Fruit fly (Drosophila melanogaster) whole organism, prepupa: ENCODE data around the gene CG42489.
A peak's percentile ranks its signal among the peaks of the same experiment; 100 is the strongest.

Experiments used
- CG10669 ChIP-seq: fragments of 200-800 bp; sonication (Bioruptor generic); optimal IDR thresholded peaks from 3 replicates; lab custom pipeline; 2018; ENCODE audit warnings: missing biosample characterization, mild to moderate bottlenecking, missing genetic modification characterization, moderate library complexity
- CG11294 ChIP-seq: fragments of 200-800 bp; sonication (Bioruptor generic); IDR thresholded peaks from 2 replicates; pipeline ENCODE4 v1.3.6; 2022; ENCODE audit warnings: missing biosample characterization, missing genetic modification characterization
- CG11902 ChIP-seq: fragments of 200-800 bp; sonication (Bioruptor generic); optimal IDR thresholded peaks from 3 replicates; lab custom pipeline; 2016; ENCODE audit warnings: missing biosample characterization, missing genetic modification characterization
- CG1621 ChIP-seq: fragments of 200-800 bp; sonication (Bioruptor generic); optimal IDR thresholded peaks from 3 replicates; lab custom pipeline; 2018; ENCODE audit warnings: missing biosample characterization, mild to moderate bottlenecking, missing genetic modification characterization
- CG16779 ChIP-seq: fragments of 200-800 bp; sonication (Bioruptor generic); optimal IDR thresholded peaks from 3 replicates; lab custom pipeline; 2017; ENCODE audit warnings: missing biosample characterization, mild to moderate bottlenecking, missing genetic modification characterization
- CG3032 ChIP-seq: fragments of 200-800 bp; optimal IDR thresholded peaks from 2 replicates; lab custom pipeline; 2019; ENCODE audit warnings: missing biosample characterization, mild to moderate bottlenecking, missing genetic modification characterization, moderate library complexity
- CG31627 ChIP-seq: fragments of 200-800 bp; sonication (Bioruptor generic); optimal IDR thresholded peaks from 3 replicates; lab custom pipeline; 2016; ENCODE audit warnings: missing biosample characterization, missing genetic modification characterization
- CG3919 ChIP-seq: fragments of 200-800 bp; sonication (Bioruptor generic); optimal IDR thresholded peaks from 3 replicates; lab custom pipeline; 2016; ENCODE audit warnings: missing biosample characterization, missing genetic modification characterization
- CG6792 ChIP-seq: fragments of 200-800 bp; sonication (Bioruptor generic); optimal IDR thresholded peaks from 3 replicates; lab custom pipeline; 2016; ENCODE audit warnings: missing biosample characterization, missing genetic modification characterization
- CG6808 ChIP-seq: fragments of 200-800 bp; sonication (Bioruptor generic); optimal IDR thresholded peaks from 3 replicates; lab custom pipeline; 2017; ENCODE audit warnings: missing biosample characterization, missing genetic modification characterization, mild to moderate bottlenecking, moderate library complexity, missing genetic modification reagents
- CG6854 ChIP-seq: fragments of 200-800 bp; sonication (Bioruptor generic); optimal IDR thresholded peaks from 2 replicates; lab custom pipeline; 2017; ENCODE audit warnings: missing biosample characterization, mild to moderate bottlenecking, missing genetic modification characterization
- CG8119 ChIP-seq: fragments of 200-800 bp; sonication (Bioruptor generic); IDR thresholded peaks from 3 replicates; pipeline ENCODE4 v1.3.6; 2022; ENCODE audit warnings: missing biosample characterization, missing genetic modification characterization
- CG9139 ChIP-seq: fragments of 200-800 bp; sonication (Bioruptor generic); optimal IDR thresholded peaks from 3 replicates; lab custom pipeline; 2017; ENCODE audit warnings: missing biosample characterization, mild to moderate bottlenecking, missing genetic modification characterization
- Eip75B ChIP-seq: fragments of 200-800 bp; sonication (Bioruptor generic); optimal IDR thresholded peaks from 3 replicates; lab custom pipeline; 2016; ENCODE audit warnings: missing biosample characterization, missing genetic modification characterization
- Eip93F ChIP-seq: fragments of 200-800 bp; sonication (Bioruptor generic); optimal IDR thresholded peaks from 2 replicates; lab custom pipeline; 2016; ENCODE audit warnings: missing biosample characterization, mild to moderate bottlenecking, missing genetic modification characterization
- Ets21C ChIP-seq: fragments of 200-800 bp; sonication (Bioruptor generic); optimal IDR thresholded peaks from 3 replicates; lab custom pipeline; 2016; ENCODE audit warnings: missing biosample characterization, missing genetic modification characterization
- Ets96B ChIP-seq: fragments of 200-800 bp; optimal IDR thresholded peaks from 2 replicates; lab custom pipeline; 2019; ENCODE audit warnings: missing biosample characterization, mild to moderate bottlenecking, missing genetic modification characterization, moderate library complexity
- Gug ChIP-seq: fragments of 200-800 bp; sonication (Bioruptor generic); IDR thresholded peaks from 2 replicates; pipeline ENCODE4 v1.3.6; 2022; ENCODE audit warnings: missing biosample characterization, missing genetic modification characterization
- Hr38 ChIP-seq: sonication (Bioruptor generic); optimal IDR thresholded peaks from 2 replicates; lab custom pipeline; 2016; ENCODE audit warnings: missing biosample characterization, missing genetic modification characterization
- Hr4 ChIP-seq: fragments of 200-800 bp; sonication (Bioruptor generic); optimal IDR thresholded peaks from 3 replicates; lab custom pipeline; 2016; ENCODE audit warnings: missing biosample characterization, missing genetic modification characterization
- Lpt ChIP-seq: fragments of 200-800 bp; sonication (Bioruptor generic); optimal IDR thresholded peaks from 3 replicates; lab custom pipeline; 2016; ENCODE audit warnings: missing biosample characterization, missing genetic modification characterization
- Met ChIP-seq: fragments of 200-800 bp; sonication (Bioruptor generic); optimal IDR thresholded peaks from 3 replicates; lab custom pipeline; 2016; ENCODE audit warnings: missing biosample characterization, missing genetic modification characterization
- OdsH ChIP-seq: fragments of 200-800 bp; sonication (Bioruptor generic); optimal IDR thresholded peaks from 3 replicates; lab custom pipeline; 2016; ENCODE audit warnings: missing biosample characterization, missing genetic modification characterization
- Smox ChIP-seq: fragments of 200-800 bp; sonication (Bioruptor generic); optimal IDR thresholded peaks from 3 replicates; lab custom pipeline; 2016; ENCODE audit warnings: missing biosample characterization, missing genetic modification characterization
- Sox102F ChIP-seq: fragments of 200-800 bp; sonication (Bioruptor generic); optimal IDR thresholded peaks from 2 replicates; lab custom pipeline; 2016; ENCODE audit warnings: missing biosample characterization, mild to moderate bottlenecking, missing genetic modification characterization
- Sox14 ChIP-seq: fragments of 200-800 bp; sonication (Bioruptor generic); optimal IDR thresholded peaks from 3 replicates; lab custom pipeline; 2016; ENCODE audit warnings: missing biosample characterization, missing genetic modification characterization
- Sox15 ChIP-seq: fragments of 200-800 bp; sonication (Bioruptor generic); optimal IDR thresholded peaks from 3 replicates; lab custom pipeline; 2016; ENCODE audit warnings: missing biosample characterization, missing genetic modification characterization
- achi ChIP-seq: fragments of 200-800 bp; sonication (Bioruptor generic); optimal IDR thresholded peaks from 3 replicates; lab custom pipeline; 2016; ENCODE audit warnings: missing biosample characterization, missing genetic modification characterization
- acj6 ChIP-seq: fragments of 200-800 bp; sonication (Bioruptor generic); optimal IDR thresholded peaks from 3 replicates; lab custom pipeline; 2016; ENCODE audit warnings: missing biosample characterization, missing genetic modification characterization
- cyc ChIP-seq: fragments of 200-800 bp; sonication (Bioruptor generic); optimal IDR thresholded peaks from 3 replicates; lab custom pipeline; 2016; ENCODE audit warnings: missing biosample characterization, missing genetic modification characterization
- dsx ChIP-seq: fragments of 200-800 bp; optimal IDR thresholded peaks from 3 replicates; lab custom pipeline; 2019; ENCODE audit warnings: missing biosample characterization, mild to moderate bottlenecking, missing genetic modification characterization, moderate library complexity; ENCODE audit not compliant: poor library complexity, severe bottlenecking
- eg ChIP-seq: fragments of 200-800 bp; sonication (Bioruptor generic); IDR thresholded peaks from 3 replicates; pipeline ENCODE4 v1.3.6; 2022; ENCODE audit warnings: missing biosample characterization, missing genetic modification characterization
- esn ChIP-seq: fragments of 200-800 bp; sonication (Bioruptor generic); optimal IDR thresholded peaks from 2 replicates; lab custom pipeline; 2016; ENCODE audit warnings: missing biosample characterization, mild to moderate bottlenecking, missing genetic modification characterization, moderate library complexity
- fd59A ChIP-seq: fragments of 200-800 bp; sonication (Bioruptor generic); optimal IDR thresholded peaks from 2 replicates; lab custom pipeline; 2017; ENCODE audit warnings: missing biosample characterization, mild to moderate bottlenecking, missing genetic modification characterization, missing genetic modification reagents
- fd85E ChIP-seq: fragments of 200-800 bp; sonication (Bioruptor generic); optimal IDR thresholded peaks from 3 replicates; lab custom pipeline; 2016; ENCODE audit warnings: missing biosample characterization, missing genetic modification characterization
- net ChIP-seq: fragments of 200-800 bp; sonication (Bioruptor generic); optimal IDR thresholded peaks from 3 replicates; lab custom pipeline; 2016; ENCODE audit warnings: missing biosample characterization, missing genetic modification characterization
- spab ChIP-seq: fragments of 200-800 bp; sonication (Bioruptor generic); optimal IDR thresholded peaks from 2 replicates; lab custom pipeline; 2017; ENCODE audit warnings: missing biosample characterization, mild to moderate bottlenecking, missing genetic modification characterization, missing genetic modification reagents
- ss ChIP-seq, 2 experiments: fragments of 200-800 bp; sonication (Bioruptor generic); optimal IDR thresholded peaks; 2 replicates in 1 of 2; 3 replicates in 1 of 2; lab custom pipeline; 2017 to 2018; ENCODE audit warnings: mild to moderate bottlenecking in 2 of 2, missing biosample characterization in 2 of 2, missing genetic modification characterization in 2 of 2, moderate library complexity in 1 of 2
- svp ChIP-seq: fragments of 200-800 bp; sonication (Bioruptor generic); peaks from one replicate; lab custom pipeline; 2016; ENCODE audit warnings: missing biosample characterization, missing genetic modification characterization
- topi ChIP-seq: fragments of 200-800 bp; sonication (Bioruptor generic); optimal IDR thresholded peaks from 3 replicates; lab custom pipeline; 2016; ENCODE audit warnings: missing biosample characterization, missing genetic modification characterization
- vri ChIP-seq: fragments of 200-800 bp; sonication (Bioruptor generic); optimal IDR thresholded peaks from 3 replicates; lab custom pipeline; 2016; ENCODE audit warnings: missing biosample characterization, mild to moderate bottlenecking, missing genetic modification characterization

The CG42489 gene

dm6 chr3R:8659200-8659897, 4.8 kb upstream of the CG42489 start (continued):
- TF ChIP-seq Ets21C (GFP tag; lab: Kevin White, UChicago) (peak; percentile 57), acj6 (GFP tag; lab: Kevin White, UChicago) (peak; percentile 61), CG9139 (peak; percentile 23), vri (GFP tag; lab: Kevin White, UChicago) (peak; percentile 84), Ets96B (tag; lab: Kevin White, UChicago) (peak; percentile 15), CG16779 (tag; lab: Kevin White, UChicago) (peak; percentile 3), CG3919 (peak; percentile 62), CG10669 (GFP tag; lab: Kevin White, UChicago) (peak; percentile 62), fd85E (no peak), Hr38 (GFP tag; lab: Kevin White, UChicago) (no peak), achi (peak; percentile 68), Sox15 (GFP tag; lab: Kevin White, UChicago) (no peak), Eip75B (peak; percentile 74), svp (GFP tag; lab: Kevin White, UChicago) (peak; percentile 87), Eip93F (GFP tag; lab: Kevin White, UChicago) (peak; percentile 62), Gug (GFP tag; lab: Robert Waterston, UW) (peak; percentile 52; the same call in 1 of the 2 replicates), CG8119 (0 out of 3 replicates have a peak, but pooled peaks have one; percentile 28), esn (GFP tag; lab: Kevin White, UChicago) (peak; percentile 80), eg (GFP tag; lab: Robert Waterston, UW) (peak; percentile 60; the same call in 2 of the 3 replicates), OdsH (GFP tag; lab: Kevin White, UChicago) (peak; percentile 56), dsx (GFP tag; lab: Kevin White, UChicago) (peak; percentile 22), net (peak; percentile 63), Hr4 (GFP tag; lab: Kevin White, UChicago) (peak; percentile 67), cyc (GFP tag; lab: Kevin White, UChicago) (peak; percentile 67), Smox (GFP tag; lab: Kevin White, UChicago) (peak; percentile 71), CG11294 (GFP tag; lab: Robert Waterston, UW) (no peak), CG6808 (GFP tag; lab: Kevin White, UChicago) (peak; percentile 64), ss (GFP tag; optimal IDR thresholded peaks at IDR 0.05; lab: Kevin White, UChicago) (peak; percentile 50 to 59), CG31627 (GFP tag; lab: Kevin White, UChicago) (peak; percentile 62), spab (peak; percentile 58), CG6792 (GFP tag; lab: Kevin White, UChicago) (peak; percentile 36), Sox102F (peak; percentile 67), Sox14 (GFP tag; lab: Kevin White, UChicago) (peak; percentile 78), CG11902 (GFP tag; lab: Kevin White, UChicago) (peak; percentile 2), topi (GFP tag; lab: Kevin White, UChicago) (peak; percentile 62)

- no peak for TF ChIP-seq svp (GFP tag; lab: Kevin White, UChicago)
- TF ChIP-seq Eip75B = no peak
- TF ChIP-seq Sox15 (GFP tag; lab: Kevin White, UChicago) = no peak
- no peak for TF ChIP-seq Met (GFP tag; lab: Kevin White, UChicago)
- TF ChIP-seq Lpt (GFP tag; lab: Kevin White, UChicago) = no peak
- no peak for TF ChIP-seq fd59A (GFP tag; lab: Kevin White, UChicago)
- TF ChIP-seq eg (GFP tag; lab: Robert Waterston, UW) = peak; percentile 5; the same call in 1 of the 3 replicates
- no peak for TF ChIP-seq CG6854 (GFP tag; lab: Kevin White, UChicago)
- peak; percentile 94 for TF ChIP-seq CG1621 (tag; lab: Kevin White, UChicago)
- TF ChIP-seq CG3032 (tag; lab: Kevin White, UChicago) = no peak
- no peak for TF ChIP-seq Sox102F
- peak; percentile 0 for TF ChIP-seq CG16779 (tag; lab: Kevin White, UChicago)
Measured at dm6 chr3R:8658688-8659087, 4.1 kb upstream of the CG42489 start.
